Worm (Caenorhabditis elegans) whole organism, early embryonic: Measurements from ENCODE around the gene Y54G2A.7.

Experiments used
- B0310.2 ChIP-seq: sonication (generic microtip); optimal IDR thresholded peaks from 2 replicates; lab custom pipeline; 2016; ENCODE audit warnings: mild to moderate bottlenecking, missing genetic modification characterization, missing compliant biosample characterization
- aly-1 ChIP-seq: sonication (generic microtip); optimal IDR thresholded peaks from 2 replicates; lab custom pipeline; 2016; ENCODE audit warnings: missing genetic modification characterization, missing compliant biosample characterization
- ama-1 ChIP-seq: fragments of 150-350 bp; optimal IDR thresholded peaks from 2 replicates; lab custom pipeline; 2014
- ceh-13 ChIP-seq: fragments of 200-800 bp; sonication (Bioruptor generic); optimal IDR thresholded peaks from 2 replicates; lab custom pipeline; 2018; ENCODE audit warnings: mild to moderate bottlenecking, missing genetic modification characterization, missing compliant biosample characterization
- ets-7 ChIP-seq: sonication (generic microtip); optimal IDR thresholded peaks from 2 replicates; lab custom pipeline; 2016; ENCODE audit warnings: missing genotype, missing genetic modification characterization, missing compliant biosample characterization
- flt-1 ChIP-seq: fragments of 200-800 bp; sonication (Bioruptor generic); IDR thresholded peaks from 2 replicates; pipeline ENCODE4 v1.3.6; 2022; ENCODE audit warnings: missing genetic modification characterization, missing compliant biosample characterization
- hmbx-1 ChIP-seq: sonication (generic microtip); optimal IDR thresholded peaks from 2 replicates; lab custom pipeline; 2016; ENCODE audit warnings: mild to moderate bottlenecking, missing genetic modification characterization, missing compliant biosample characterization
- hmg-4 ChIP-seq: fragments of 200-800 bp; sonication (Bioruptor generic); optimal IDR thresholded peaks from 2 replicates; lab custom pipeline; 2018; ENCODE audit warnings: mild to moderate bottlenecking, missing genetic modification characterization, missing compliant biosample characterization
- hnd-1 ChIP-seq: sonication (generic microtip); optimal IDR thresholded peaks from 2 replicates; lab custom pipeline; 2016; ENCODE audit warnings: missing genetic modification characterization, missing compliant biosample characterization
- scrt-1 ChIP-seq: fragments of 200-800 bp; sonication (Bioruptor generic); IDR thresholded peaks from 2 replicates; pipeline ENCODE4 v1.3.6; 2022; ENCODE audit warnings: missing genetic modification characterization, missing compliant biosample characterization
- sea-1 ChIP-seq: fragments of 200-800 bp; sonication (Bioruptor generic); conservative IDR thresholded peaks from 2 replicates; pipeline ENCODE4 v1.3.6; 2022; ENCODE audit warnings: missing genetic modification characterization, missing compliant biosample characterization
- tbx-11 ChIP-seq: fragments of 200-800 bp; sonication (Bioruptor generic); IDR thresholded peaks from 2 replicates; pipeline ENCODE4 v1.3.6; 2022; ENCODE audit warnings: missing genetic modification characterization, missing compliant biosample characterization

ce11 chrIV:2850586-2850985, 12.2 kb downstream of the Y54G2A.7 start, which contains the start of gene clec-85:
- TF ChIP-seq hnd-1 (tag; lab: Kevin White, UChicago): no peak
- TF ChIP-seq ceh-13: no peak
- no peak for TF ChIP-seq aly-1
- no peak for TF ChIP-seq sea-1 (GFP tag; lab: Robert Waterston, UW)
- TF ChIP-seq tbx-11: no peak
- TF ChIP-seq hmg-4: no peak
- no peak for TF ChIP-seq ama-1 (lab: Kevin White, UChicago)
- no peak for TF ChIP-seq ets-7 (tag; lab: Kevin White, UChicago)
- no peak for TF ChIP-seq B0310.2 (tag; lab: Kevin White, UChicago)
- no peak for TF ChIP-seq scrt-1 (GFP tag; lab: Robert Waterston, UW)
- TF ChIP-seq flt-1 (GFP tag; lab: Robert Waterston, UW): no peak
- no peak for TF ChIP-seq hmbx-1 (tag; lab: Kevin White, UChicago)
